Fruit fly (Drosophila melanogaster): Measurements from ENCODE around the gene asun.

- TF ChIP-seq insv (optimal IDR thresholded peaks at IDR 0.05) (no peak), h (optimal IDR thresholded peaks at IDR 0.05) (no peak)
Measured at dm6 chr3R:16282080-16282690, 18.1 kb downstream of the asun start.
